Worm (Caenorhabditis elegans) whole organism, L1 larva: ENCODE results near the gene F48G7.7.

Experiments used
- ces-1 ChIP-seq: fragments of 150-350 bp; optimal IDR thresholded peaks from 2 replicates; lab custom pipeline; 2014; ENCODE audit warnings: missing biosample characterization, missing genetic modification reagents, missing genetic modification characterization
- dsc-1 ChIP-seq: sonication (generic microtip); optimal IDR thresholded peaks from 2 replicates; lab custom pipeline; 2016; ENCODE audit warnings: mild to moderate bottlenecking, missing genetic modification characterization, missing compliant biosample characterization
- efl-1 ChIP-seq, 4 experiments: fragments of 150-350 bp; optimal IDR thresholded peaks in 3 of 4; peaks in 1 of 4; 1 replicate in 1 of 4; 2 replicates in 3 of 4; lab custom pipeline; 2014; ENCODE audit warnings: missing biosample characterization in 2 of 4, missing genetic modification characterization in 2 of 4, missing genetic modification reagents in 2 of 4
- elt-3 ChIP-seq, 6 experiments: fragments of 150-350 bp in 1 of 6; sonication (generic microtip); optimal IDR thresholded peaks; 2 replicates each; lab custom pipeline; 2017 to 2018; ENCODE audit warnings: missing biosample characterization in 6 of 6, missing genetic modification characterization in 6 of 6, inconsistent platforms in 1 of 6
- fkh-10 ChIP-seq: sonication (generic microtip); optimal IDR thresholded peaks from 2 replicates; lab custom pipeline; 2017; ENCODE audit warnings: missing biosample characterization, missing genetic modification reagents, missing genetic modification characterization
- lin-39 ChIP-seq: fragments of 150-350 bp; optimal IDR thresholded peaks from 2 replicates; lab custom pipeline; 2014; ENCODE audit warnings: missing biosample characterization, missing genetic modification reagents, missing genetic modification characterization
- nhr-20 ChIP-seq: sonication (generic microtip); optimal IDR thresholded peaks from 2 replicates; lab custom pipeline; 2016; ENCODE audit warnings: mild to moderate bottlenecking, missing genetic modification characterization, missing compliant biosample characterization
- unc-130 ChIP-seq: fragments of 150-350 bp; optimal IDR thresholded peaks from 2 replicates; lab custom pipeline; 2017; ENCODE audit warnings: missing biosample characterization, missing genetic modification characterization, inconsistent platforms

- TF ChIP-seq elt-3 (tag; optimal IDR thresholded peaks at IDR 0.05; lab: Kevin White, UChicago) (no peak), dsc-1 (no peak), fkh-10 (GFP tag; lab: Kevin White, UChicago) (no peak), ces-1 (GFP tag; lab: Kevin White, UChicago) (no peak), lin-39 (tag; lab: Kevin White, UChicago) (no peak), unc-130 (tag; lab: Kevin White, UChicago) (no peak), nhr-20 (no peak), efl-1 (optimal IDR thresholded peaks at IDR 0.05; lab: Kevin White, UChicago) (no peak), efl-1 (GFP tag; optimal IDR thresholded peaks at IDR 0.05 in 1 of 2; lab: Kevin White, UChicago) (no peak)
Observed at ce11 chrV:646888-647287, 20.7 kb upstream of the F48G7.7 start, which contains the start of gene ugt-42.
